Worm (Caenorhabditis elegans) whole organism, mixed stage, embryonic: ENCODE results near the gene xpf-1.

ENCODE experiments used
- M03D4.4 ChIP-seq: sonication (generic microtip); optimal IDR thresholded peaks from 2 replicates; lab custom pipeline; 2017; ENCODE audit warnings: mild to moderate bottlenecking, missing genetic modification characterization, missing compliant biosample characterization
- blmp-1 ChIP-seq: fragments of 150-350 bp; optimal IDR thresholded peaks from 2 replicates; lab custom pipeline; 2014; ENCODE audit warnings: missing biosample characterization, missing genetic modification characterization
- ceh-39 ChIP-seq: fragments of 150-350 bp; optimal IDR thresholded peaks from 2 replicates; lab custom pipeline; 2014; ENCODE audit warnings: missing biosample characterization, missing genetic modification characterization
- ces-1 ChIP-seq: fragments of 150-350 bp; optimal IDR thresholded peaks from 2 replicates; lab custom pipeline; 2014; ENCODE audit warnings: missing biosample characterization, missing genetic modification reagents, missing genetic modification characterization
- cnd-1 ChIP-seq: fragments of 200-800 bp; sonication (Bioruptor generic); optimal IDR thresholded peaks from 2 replicates; lab custom pipeline; 2018; ENCODE audit warnings: mild to moderate bottlenecking, missing genetic modification characterization, missing compliant biosample characterization
- drap-1 ChIP-seq: fragments of 200-800 bp; sonication (Bioruptor generic); optimal IDR thresholded peaks from 3 replicates; lab custom pipeline; 2018; ENCODE audit warnings: mild to moderate bottlenecking, missing genetic modification characterization, missing compliant biosample characterization
- elt-3 ChIP-seq: fragments of 150-350 bp; optimal IDR thresholded peaks from 2 replicates; lab custom pipeline; 2014; ENCODE audit warnings: missing biosample characterization, missing genetic modification characterization
- ham-2 ChIP-seq: fragments of 200-800 bp; sonication (Bioruptor generic); optimal IDR thresholded peaks from 2 replicates; lab custom pipeline; 2018; ENCODE audit warnings: mild to moderate bottlenecking, missing genetic modification characterization, missing compliant biosample characterization
- hlh-1 ChIP-seq: fragments of 150-350 bp; optimal IDR thresholded peaks from 2 replicates; lab custom pipeline; 2014; ENCODE audit warnings: missing biosample characterization, missing genetic modification reagents, missing genetic modification characterization
- lin-13 ChIP-seq: fragments of 150-350 bp; optimal IDR thresholded peaks from 2 replicates; lab custom pipeline; 2014; ENCODE audit warnings: missing biosample characterization, missing genetic modification characterization
- lin-32 ChIP-seq: fragments of 200-800 bp; sonication (Bioruptor generic); optimal IDR thresholded peaks from 2 replicates; lab custom pipeline; 2018; ENCODE audit warnings: mild to moderate bottlenecking, missing genetic modification characterization, missing compliant biosample characterization
- lsy-2 ChIP-seq: fragments of 150-350 bp; optimal IDR thresholded peaks from 2 replicates; lab custom pipeline; 2014; ENCODE audit warnings: missing biosample characterization, missing genetic modification characterization
- mep-1 ChIP-seq: fragments of 150-350 bp; optimal IDR thresholded peaks from 2 replicates; lab custom pipeline; 2017; ENCODE audit warnings: missing biosample characterization, missing genetic modification reagents, missing genetic modification characterization, inconsistent platforms
- nhr-12 ChIP-seq: fragments of 150-350 bp; optimal IDR thresholded peaks from 2 replicates; lab custom pipeline; 2014; ENCODE audit warnings: missing biosample characterization, missing genetic modification characterization
- nhr-2 ChIP-seq: fragments of 150-350 bp; optimal IDR thresholded peaks from 2 replicates; lab custom pipeline; 2014; ENCODE audit warnings: missing biosample characterization, missing genetic modification characterization
- nhr-237 ChIP-seq: fragments of 150-350 bp; optimal IDR thresholded peaks from 2 replicates; lab custom pipeline; 2014; ENCODE audit warnings: missing biosample characterization, missing genetic modification characterization
- nhr-28 ChIP-seq: fragments of 150-350 bp; optimal IDR thresholded peaks from 2 replicates; lab custom pipeline; 2014; ENCODE audit warnings: missing biosample characterization, missing genetic modification characterization
- nhr-76 ChIP-seq: sonication (generic microtip); optimal IDR thresholded peaks from 2 replicates; lab custom pipeline; 2017; ENCODE audit warnings: missing biosample characterization, missing genetic modification characterization
- pha-4 ChIP-seq: fragments of 150-350 bp; optimal IDR thresholded peaks from 2 replicates; lab custom pipeline; 2018; ENCODE audit warnings: missing biosample characterization, missing genetic modification reagents, missing genetic modification characterization
- sem-2 ChIP-seq: fragments of 200-800 bp; sonication (Bioruptor generic); optimal IDR thresholded peaks from 2 replicates; lab custom pipeline; 2018; ENCODE audit warnings: mild to moderate bottlenecking, missing genetic modification characterization, missing compliant biosample characterization
- sptf-1 ChIP-seq: sonication (generic microtip); optimal IDR thresholded peaks from 2 replicates; lab custom pipeline; 2017; ENCODE audit warnings: mild to moderate bottlenecking, missing genetic modification characterization, moderate library complexity, missing compliant biosample characterization
- tbx-8 ChIP-seq: fragments of 200-800 bp; sonication (Bioruptor generic); optimal IDR thresholded peaks from 2 replicates; lab custom pipeline; 2018; ENCODE audit warnings: mild to moderate bottlenecking, missing genetic modification characterization, moderate library complexity, missing compliant biosample characterization
- unc-120 ChIP-seq: sonication (generic microtip); optimal IDR thresholded peaks from 2 replicates; lab custom pipeline; 2017; ENCODE audit warnings: missing genetic modification characterization, missing compliant biosample characterization; ENCODE audit not compliant: poor library complexity, severe bottlenecking
- unc-39 ChIP-seq: fragments of 150-350 bp; optimal IDR thresholded peaks from 2 replicates; lab custom pipeline; 2014; ENCODE audit warnings: missing biosample characterization, missing genetic modification characterization
- unc-62 ChIP-seq: fragments of 150-350 bp; optimal IDR thresholded peaks from 2 replicates; lab custom pipeline; 2014; ENCODE audit warnings: missing biosample characterization, missing genetic modification reagents, missing genetic modification characterization
- zip-8 ChIP-seq: fragments of 150-350 bp; optimal IDR thresholded peaks from 2 replicates; lab custom pipeline; 2014; ENCODE audit warnings: missing biosample characterization, missing genetic modification characterization
- ztf-11 ChIP-seq: fragments of 150-350 bp; optimal IDR thresholded peaks from 2 replicates; lab custom pipeline; 2014; ENCODE audit warnings: missing biosample characterization, missing genetic modification characterization

Gene xpf-1

DNA sequence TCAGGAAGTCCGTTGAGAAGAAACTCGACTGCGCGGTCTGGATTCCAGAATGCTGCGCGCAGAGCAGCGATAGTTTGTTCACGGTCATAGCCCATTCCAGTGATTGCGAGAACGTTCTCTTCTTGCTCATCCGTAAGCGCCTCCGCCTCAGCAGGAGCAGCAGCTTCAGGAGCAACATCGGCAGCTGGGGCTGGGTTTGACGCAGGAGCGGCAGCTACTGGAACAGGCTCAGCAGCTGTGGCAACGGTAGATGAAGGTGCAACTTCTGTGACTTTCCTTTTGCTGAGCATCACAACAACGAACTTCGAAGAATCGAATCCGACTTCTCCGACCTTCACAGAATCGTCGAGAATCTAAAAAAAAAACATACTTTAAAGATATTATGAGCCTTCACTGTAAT lies 43.8 kb upstream of the xpf-1 start:
- TF ChIP-seq cnd-1 (tag; lab: Kevin White, UChicago): no peak
- TF ChIP-seq ces-1: no peak
- no peak for TF ChIP-seq nhr-76 (tag; lab: Kevin White, UChicago)
- TF ChIP-seq nhr-237 (tag; lab: Kevin White, UChicago): no peak
- no peak for TF ChIP-seq pha-4
- no peak for TF ChIP-seq unc-39
- no peak for TF ChIP-seq mep-1
- no peak for TF ChIP-seq nhr-28
- TF ChIP-seq unc-62 (GFP tag; lab: Kevin White, UChicago): no peak
- TF ChIP-seq ceh-39 (tag; lab: Kevin White, UChicago): no peak
- no peak for TF ChIP-seq unc-120 (tag; lab: Kevin White, UChicago)
- TF ChIP-seq tbx-8: no peak
- TF ChIP-seq hlh-1 (tag; lab: Kevin White, UChicago): no peak
- TF ChIP-seq M03D4.4 (tag; lab: Kevin White, UChicago): no peak
- no peak for TF ChIP-seq blmp-1
- no peak for TF ChIP-seq sem-2 (GFP tag; lab: Kevin White, UChicago)
- no peak for TF ChIP-seq elt-3 (tag; lab: Kevin White, UChicago)
- TF ChIP-seq lin-13: no peak
- TF ChIP-seq lsy-2 (tag; lab: Kevin White, UChicago): no peak

DNA sequence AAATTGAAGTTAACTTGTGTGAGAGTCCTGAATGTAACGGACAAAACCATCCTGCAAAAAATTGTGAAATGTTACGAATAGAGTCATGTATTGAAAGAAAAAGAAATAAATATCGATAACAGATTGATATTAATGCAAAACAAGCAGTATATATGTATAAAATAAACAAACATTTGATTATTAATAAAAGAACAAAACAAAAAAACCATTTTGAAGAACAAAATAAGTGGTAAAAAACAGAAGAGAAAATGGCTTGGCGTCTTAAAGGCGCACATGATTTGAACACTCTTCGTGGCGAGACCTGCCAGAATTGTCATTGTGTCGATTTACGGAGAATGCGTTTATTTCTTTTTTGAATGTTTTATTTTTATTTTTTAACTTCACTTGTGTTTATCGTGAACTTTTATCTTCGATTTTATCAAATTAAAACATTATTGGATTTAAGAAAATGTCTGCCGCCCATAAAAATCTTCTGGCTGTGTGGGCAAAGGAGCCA lies 43.2 kb upstream of the xpf-1 start, which contains the start of the genes rad-23 and rpn-12:
TSS of gene rad-23 (minus strand) at position 51 of the 496 bp plus-strand sequence.
TSS of gene rpn-12 (plus strand) at position 446 of the 496 bp plus-strand sequence.
- TF ChIP-seq lsy-2 (tag; lab: Kevin White, UChicago) (peak; percentile 73), nhr-237 (tag; lab: Kevin White, UChicago) (peak; percentile 4), pha-4 (no peak), ceh-39 (tag; lab: Kevin White, UChicago) (peak; percentile 33), blmp-1 (no peak), mep-1 (peak; percentile 90), tbx-8 (no peak)
- TF ChIP-seq, all 35 proteins: peak for 4

DNA sequence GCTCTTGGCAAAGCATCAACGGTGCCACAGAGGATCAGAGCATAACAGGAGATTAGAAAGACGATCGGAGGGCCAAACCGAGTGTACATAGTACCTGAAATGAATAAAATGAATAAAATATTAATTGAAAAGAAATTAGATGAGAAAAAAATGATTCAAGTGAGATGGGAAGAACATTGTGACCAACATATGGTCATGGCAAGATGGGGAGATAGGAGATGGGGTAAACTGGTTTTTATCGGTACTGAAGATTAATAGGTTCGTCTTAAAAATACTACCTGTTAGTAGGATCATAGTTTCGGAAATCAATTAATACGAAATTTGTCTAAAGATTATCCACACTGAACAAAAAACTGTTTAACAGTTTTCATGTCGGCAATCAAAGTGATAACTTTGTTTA lies 38.9 kb upstream of the xpf-1 start, which contains the start of gene nep-1:
TSS of gene nep-1 (minus strand) at position 101 of the 400 bp plus-strand sequence.
- TF ChIP-seq sptf-1 (tag; lab: Kevin White, UChicago) (no peak), ztf-11 (tag; lab: Kevin White, UChicago) (no peak)

DNA sequence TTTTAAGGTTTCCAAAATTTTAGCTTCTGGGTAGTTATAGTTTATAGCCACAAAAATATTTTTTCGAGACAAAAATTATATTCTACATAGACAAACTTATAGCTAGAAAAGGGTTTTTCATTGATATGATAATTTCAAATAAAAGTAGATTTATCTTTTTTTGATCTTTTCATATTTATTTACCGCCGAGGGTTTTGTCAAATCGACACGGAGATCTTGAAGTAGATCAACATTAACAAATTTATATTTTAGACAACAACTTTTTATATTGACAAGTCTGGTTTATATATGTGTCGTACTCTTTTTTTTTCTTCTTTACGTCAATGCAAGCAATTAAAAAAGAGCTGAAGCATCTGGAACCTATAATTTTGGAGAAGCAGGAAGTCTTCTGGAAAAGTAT lies 37.1 kb upstream of the xpf-1 start:
- TF ChIP-seq cnd-1 (tag; lab: Kevin White, UChicago): no peak
- TF ChIP-seq lin-13: no peak
- TF ChIP-seq sem-2 (GFP tag; lab: Kevin White, UChicago): no peak
- TF ChIP-seq drap-1 (GFP tag; lab: Kevin White, UChicago): no peak
- TF ChIP-seq elt-3 (tag; lab: Kevin White, UChicago): no peak
- no peak for TF ChIP-seq nhr-237 (tag; lab: Kevin White, UChicago)
- TF ChIP-seq unc-62 (GFP tag; lab: Kevin White, UChicago): no peak
- no peak for TF ChIP-seq nhr-2 (tag; lab: Kevin White, UChicago)
- TF ChIP-seq ztf-11 (tag; lab: Kevin White, UChicago): no peak
- no peak for TF ChIP-seq lsy-2 (tag; lab: Kevin White, UChicago)
- no peak for TF ChIP-seq ham-2 (GFP tag; lab: Kevin White, UChicago)
- no peak for TF ChIP-seq unc-39
- TF ChIP-seq, all 35 proteins: peak for 0

DNA sequence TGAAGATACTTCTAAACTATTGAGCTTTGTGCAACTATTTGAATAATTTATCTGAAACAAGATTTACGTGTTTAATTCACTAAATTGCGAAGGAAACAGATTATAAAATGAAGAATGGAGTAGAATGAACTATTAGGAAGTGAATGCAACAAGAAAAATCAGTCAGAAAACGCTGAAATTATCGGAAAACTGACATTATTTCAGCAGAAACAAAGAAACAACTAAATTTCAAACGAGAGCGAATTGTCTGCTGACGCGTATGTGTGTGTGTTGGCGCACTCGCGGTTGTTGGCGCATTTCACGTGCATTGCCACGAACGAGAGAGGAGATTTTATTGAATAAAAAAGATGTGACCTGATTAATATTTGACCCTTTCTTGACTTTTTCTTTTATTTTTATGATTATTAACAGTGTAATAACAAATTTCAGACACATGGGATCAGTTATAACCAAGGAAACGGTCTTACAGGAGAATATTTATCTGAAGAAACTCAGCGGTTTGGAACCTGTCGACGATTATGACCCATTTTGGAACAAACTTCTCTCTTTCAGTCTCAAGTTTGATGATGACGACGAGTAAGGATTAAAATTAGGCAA lies 20.0 kb upstream of the xpf-1 start, which contains the start of the genes trr-1 and C47D12.2:
TSS of gene trr-1 (minus strand) at position 51 of the 597 bp plus-strand sequence.
TSS of gene C47D12.2 (plus strand) at position 430 of the 597 bp plus-strand sequence.
- TF ChIP-seq lin-32 (GFP tag; lab: Kevin White, UChicago) (no peak), pha-4 (peak; percentile 49), nhr-12 (tag; lab: Kevin White, UChicago) (no peak), lin-13 (peak; percentile 72), cnd-1 (tag; lab: Kevin White, UChicago) (no peak)

DNA sequence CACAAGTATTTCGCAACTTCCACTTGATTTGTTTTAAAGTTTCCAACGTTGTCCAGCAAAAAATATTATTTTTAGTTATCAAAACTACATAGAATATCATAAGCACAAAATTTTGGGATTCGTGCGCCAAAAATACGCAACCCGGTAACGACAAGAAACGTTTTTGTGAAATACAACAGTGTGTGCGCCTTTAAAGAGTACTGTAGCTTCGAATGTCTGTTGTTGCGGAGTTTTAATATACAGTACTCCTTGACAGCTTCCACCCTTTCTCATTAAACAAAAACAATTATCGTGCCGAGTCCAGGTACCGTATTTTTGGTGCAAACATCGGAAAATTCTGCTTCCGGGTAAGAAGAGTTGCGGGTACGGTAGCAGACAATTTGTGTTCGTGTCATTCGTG lies 15.8 kb upstream of the xpf-1 start:
- TF ChIP-seq ham-2 (GFP tag; lab: Kevin White, UChicago): no peak
- no peak for TF ChIP-seq ces-1
- TF ChIP-seq elt-3 (tag; lab: Kevin White, UChicago): no peak
- no peak for TF ChIP-seq zip-8
- no peak for TF ChIP-seq pha-4
